Worm (Caenorhabditis elegans) whole organism, L3 larva: ENCODE measurements around the gene cyy-1.
A peak's percentile ranks its signal among the peaks of the same experiment; 100 is the strongest.

Source experiments
- R02D3.7 ChIP-seq: fragments of 150-350 bp; optimal IDR thresholded peaks from 2 replicates; lab custom pipeline; 2014; ENCODE audit warnings: missing biosample characterization, missing genetic modification characterization
- ama-1 ChIP-seq: fragments of 150-350 bp; optimal IDR thresholded peaks from 2 replicates; lab custom pipeline; 2018
- ceh-16 ChIP-seq: sonication (generic microtip); optimal IDR thresholded peaks from 2 replicates; lab custom pipeline; 2017; ENCODE audit warnings: missing biosample characterization, missing genetic modification characterization
- ceh-28 ChIP-seq: fragments of 150-350 bp; optimal IDR thresholded peaks from 2 replicates; lab custom pipeline; 2014; ENCODE audit warnings: missing biosample characterization, missing genetic modification reagents, missing genetic modification characterization
- ceh-82 ChIP-seq: fragments of 150-350 bp; optimal IDR thresholded peaks from 2 replicates; lab custom pipeline; 2014; ENCODE audit warnings: missing biosample characterization, missing genetic modification characterization
- ceh-9 ChIP-seq: sonication (generic microtip); optimal IDR thresholded peaks from 2 replicates; lab custom pipeline; 2018; ENCODE audit warnings: missing biosample characterization, missing genetic modification characterization
- daf-12 ChIP-seq: fragments of 150-350 bp; optimal IDR thresholded peaks from 2 replicates; lab custom pipeline; 2014; ENCODE audit warnings: missing biosample characterization, missing genetic modification reagents, missing genetic modification characterization
- egl-27 ChIP-seq: sonication (generic microtip); optimal IDR thresholded peaks from 4 replicates; lab custom pipeline; 2017; ENCODE audit warnings: missing biosample characterization, missing genetic modification reagents, missing genetic modification characterization
- egl-5 ChIP-seq: fragments of 150-350 bp; optimal IDR thresholded peaks from 2 replicates; lab custom pipeline; 2017; ENCODE audit warnings: missing biosample characterization, missing genetic modification reagents, missing genetic modification characterization, inconsistent platforms
- elt-1 ChIP-seq: fragments of 150-350 bp; optimal IDR thresholded peaks from 2 replicates; lab custom pipeline; 2014; ENCODE audit warnings: missing biosample characterization, missing genetic modification characterization
- elt-2 ChIP-seq: sonication (generic microtip); optimal IDR thresholded peaks from 2 replicates; lab custom pipeline; 2016; ENCODE audit warnings: missing genetic modification reagents, mild to moderate bottlenecking, missing genetic modification characterization, missing compliant biosample characterization
- elt-3 ChIP-seq, 3 experiments: fragments of 150-350 bp in 1 of 3; sonication (generic microtip) in 2 of 3; optimal IDR thresholded peaks; 2 replicates in 2 of 3; 4 replicates in 1 of 3; lab custom pipeline; 2014 to 2017; ENCODE audit warnings: missing biosample characterization in 3 of 3, missing genetic modification characterization in 3 of 3
- eor-1 ChIP-seq, 2 experiments: fragments of 150-350 bp; optimal IDR thresholded peaks; 2 replicates each; lab custom pipeline; 2014 to 2018; ENCODE audit warnings: missing biosample characterization in 2 of 2, missing genetic modification characterization in 2 of 2
- fkh-10 ChIP-seq: sonication (generic microtip); optimal IDR thresholded peaks from 2 replicates; lab custom pipeline; 2017; ENCODE audit warnings: missing biosample characterization, missing genetic modification reagents, missing genetic modification characterization
- fkh-2 ChIP-seq: fragments of 150-350 bp; optimal IDR thresholded peaks from 2 replicates; lab custom pipeline; 2014; ENCODE audit warnings: missing biosample characterization, missing genetic modification reagents, missing genetic modification characterization
- fos-1 ChIP-seq: fragments of 150-350 bp; optimal IDR thresholded peaks from 2 replicates; lab custom pipeline; 2014; ENCODE audit warnings: missing biosample characterization, missing genetic modification characterization
- hmg-11 ChIP-seq: sonication (generic microtip); optimal IDR thresholded peaks from 2 replicates; lab custom pipeline; 2016; ENCODE audit warnings: missing genetic modification characterization, missing compliant biosample characterization
- jun-1 ChIP-seq: fragments of 150-350 bp; optimal IDR thresholded peaks from 2 replicates; lab custom pipeline; 2014; ENCODE audit warnings: missing biosample characterization, missing genetic modification reagents, missing genetic modification characterization
- lin-15B ChIP-seq: fragments of 150-350 bp; optimal IDR thresholded peaks from 2 replicates; lab custom pipeline; 2014; ENCODE audit warnings: missing biosample characterization, missing genetic modification characterization
- lin-39 ChIP-seq: fragments of 150-350 bp; optimal IDR thresholded peaks from 2 replicates; lab custom pipeline; 2018; ENCODE audit warnings: missing biosample characterization, missing genetic modification reagents, missing genetic modification characterization
- lsy-12 ChIP-seq: sonication (generic microtip); optimal IDR thresholded peaks from 2 replicates; lab custom pipeline; 2016; ENCODE audit warnings: mild to moderate bottlenecking, missing genetic modification characterization, missing compliant biosample characterization
- mdl-1 ChIP-seq: fragments of 150-350 bp; optimal IDR thresholded peaks from 2 replicates; lab custom pipeline; 2014; ENCODE audit warnings: missing biosample characterization, missing genetic modification characterization
- mml-1 ChIP-seq: fragments of 150-350 bp; sonication (generic microtip); optimal IDR thresholded peaks from 3 replicates; lab custom pipeline; 2014; ENCODE audit warnings: missing biosample characterization, missing genetic modification characterization
- nfya-1 ChIP-seq: sonication (generic microtip); optimal IDR thresholded peaks from 2 replicates; lab custom pipeline; 2017; ENCODE audit warnings: missing genetic modification characterization, mild to moderate bottlenecking, missing compliant biosample characterization, antibody characterized with exemption, moderate library complexity; ENCODE audit not compliant: insufficient read depth
- nhr-12 ChIP-seq: fragments of 150-350 bp; optimal IDR thresholded peaks from 2 replicates; lab custom pipeline; 2014; ENCODE audit warnings: missing biosample characterization, missing genetic modification characterization
- nhr-23 ChIP-seq: fragments of 150-350 bp; optimal IDR thresholded peaks from 2 replicates; lab custom pipeline; 2014; ENCODE audit warnings: missing biosample characterization, missing genetic modification reagents, missing genetic modification characterization
- nhr-237 ChIP-seq: fragments of 150-350 bp; optimal IDR thresholded peaks from 2 replicates; lab custom pipeline; 2014; ENCODE audit warnings: missing biosample characterization, missing genetic modification characterization
- nhr-25 ChIP-seq: sonication (generic microtip); optimal IDR thresholded peaks from 2 replicates; lab custom pipeline; 2017; ENCODE audit warnings: missing biosample characterization, missing genetic modification characterization
- nhr-28 ChIP-seq: fragments of 150-350 bp; optimal IDR thresholded peaks from 2 replicates; lab custom pipeline; 2014; ENCODE audit warnings: missing biosample characterization, missing genetic modification characterization
- nhr-43 ChIP-seq: sonication (generic microtip); optimal IDR thresholded peaks from 2 replicates; lab custom pipeline; 2016; ENCODE audit warnings: mild to moderate bottlenecking, missing genetic modification characterization, missing compliant biosample characterization; ENCODE audit not compliant: poor library complexity, severe bottlenecking
- nhr-67 ChIP-seq: fragments of 150-350 bp; optimal IDR thresholded peaks from 2 replicates; lab custom pipeline; 2014; ENCODE audit warnings: missing biosample characterization, missing genetic modification characterization
- nhr-76 ChIP-seq: fragments of 150-350 bp; sonication (generic microtip); optimal IDR thresholded peaks from 5 replicates; lab custom pipeline; 2014; ENCODE audit warnings: missing biosample characterization, missing genetic modification characterization
- nhr-77 ChIP-seq: fragments of 150-350 bp; optimal IDR thresholded peaks from 2 replicates; lab custom pipeline; 2014; ENCODE audit warnings: missing biosample characterization, missing genetic modification characterization
- pha-4 ChIP-seq: fragments of 150-350 bp; optimal IDR thresholded peaks from 2 replicates; lab custom pipeline; 2014; ENCODE audit warnings: missing biosample characterization, missing genetic modification reagents, missing genetic modification characterization
- pqm-1 ChIP-seq: fragments of 150-350 bp; optimal IDR thresholded peaks from 2 replicates; lab custom pipeline; 2017; ENCODE audit warnings: missing biosample characterization, missing genetic modification characterization, inconsistent platforms
- sea-2 ChIP-seq: fragments of 150-350 bp; sonication (generic microtip); optimal IDR thresholded peaks from 4 replicates; lab custom pipeline; 2014; ENCODE audit warnings: missing biosample characterization, missing genetic modification reagents, missing genetic modification characterization
- skn-1 ChIP-seq: fragments of 150-350 bp; optimal IDR thresholded peaks from 2 replicates; lab custom pipeline; 2014; ENCODE audit warnings: missing biosample characterization, missing genetic modification characterization
- snpc-4 ChIP-seq: fragments of 150-350 bp; optimal IDR thresholded peaks from 2 replicates; lab custom pipeline; 2014; ENCODE audit warnings: missing biosample characterization, missing genetic modification characterization
- tbx-2 ChIP-seq: sonication (generic microtip); optimal IDR thresholded peaks from 2 replicates; lab custom pipeline; 2016; ENCODE audit warnings: mild to moderate bottlenecking, missing genetic modification characterization, missing compliant biosample characterization
- unc-39 ChIP-seq: sonication (generic microtip); optimal IDR thresholded peaks from 4 replicates; lab custom pipeline; 2017; ENCODE audit warnings: missing biosample characterization, missing genetic modification characterization
- unc-62 ChIP-seq: fragments of 150-350 bp; sonication (generic microtip); optimal IDR thresholded peaks from 4 replicates; lab custom pipeline; 2014; ENCODE audit warnings: missing biosample characterization, missing genetic modification reagents, missing genetic modification characterization
- zag-1 ChIP-seq: fragments of 150-350 bp; optimal IDR thresholded peaks from 2 replicates; lab custom pipeline; 2014; ENCODE audit warnings: missing biosample characterization, missing genetic modification characterization
- ztf-11 ChIP-seq: fragments of 150-350 bp; optimal IDR thresholded peaks from 2 replicates; lab custom pipeline; 2014; ENCODE audit warnings: missing biosample characterization, missing genetic modification characterization
- ztf-4 ChIP-seq: fragments of 150-350 bp; optimal IDR thresholded peaks from 2 replicates; lab custom pipeline; 2014; ENCODE audit warnings: missing biosample characterization, missing genetic modification characterization

cyy-1 gene

DNA sequence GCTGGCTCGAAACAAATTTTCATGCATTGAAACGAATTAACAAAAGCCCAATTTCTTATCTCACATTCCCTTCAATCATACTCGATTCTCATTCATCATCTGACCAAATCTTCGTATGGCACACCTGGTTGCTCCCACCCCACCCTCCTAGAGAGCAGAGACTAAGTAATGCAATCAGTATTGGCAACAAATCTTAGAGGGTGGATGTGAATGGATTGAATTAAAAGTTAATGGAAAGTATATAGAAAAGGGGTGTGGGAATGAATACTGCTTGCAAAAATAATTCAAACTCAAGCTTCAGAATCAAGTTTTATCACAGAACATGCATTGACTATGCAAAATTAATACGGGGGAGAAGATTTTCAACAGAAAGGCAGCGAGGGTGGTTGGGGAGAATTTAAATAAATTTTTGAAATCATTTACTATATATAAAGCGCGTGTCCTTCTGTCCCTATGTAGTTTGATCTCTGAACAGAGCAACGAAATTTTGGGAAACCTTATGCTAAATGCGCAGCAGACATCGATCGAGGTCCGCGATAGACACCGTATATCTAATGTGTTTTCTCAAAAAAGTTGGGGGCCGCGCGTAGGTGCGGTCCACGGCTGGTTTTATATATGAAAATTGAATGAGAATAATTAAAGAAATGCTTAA is 32.2 kb downstream of the cyy-1 start:
- TF ChIP-seq lsy-12, result no peak
- peak; percentile 45 for TF ChIP-seq ama-1 (lab: Kevin White, UChicago)

ce11 chrIII:8439312-8439711 is 33.6 kb downstream of the cyy-1 start, which contains the start of gene pqn-96:
pqn-96 (minus strand) TSS chrIII:8439412.
- no peak for TF ChIP-seq pha-4 (tag; lab: Kevin White, UChicago)
- TF ChIP-seq lin-39 (tag; lab: Kevin White, UChicago), result no peak
- TF ChIP-seq ceh-28, result no peak
- no peak for TF ChIP-seq nhr-67 (tag; lab: Kevin White, UChicago)
- no peak for TF ChIP-seq skn-1
- no peak for TF ChIP-seq ceh-82
- no peak for TF ChIP-seq pqm-1 (tag; lab: Kevin White, UChicago)
- no peak for TF ChIP-seq mml-1 (tag; lab: Kevin White, UChicago)
- no peak for TF ChIP-seq ztf-11 (tag; lab: Kevin White, UChicago)

DNA sequence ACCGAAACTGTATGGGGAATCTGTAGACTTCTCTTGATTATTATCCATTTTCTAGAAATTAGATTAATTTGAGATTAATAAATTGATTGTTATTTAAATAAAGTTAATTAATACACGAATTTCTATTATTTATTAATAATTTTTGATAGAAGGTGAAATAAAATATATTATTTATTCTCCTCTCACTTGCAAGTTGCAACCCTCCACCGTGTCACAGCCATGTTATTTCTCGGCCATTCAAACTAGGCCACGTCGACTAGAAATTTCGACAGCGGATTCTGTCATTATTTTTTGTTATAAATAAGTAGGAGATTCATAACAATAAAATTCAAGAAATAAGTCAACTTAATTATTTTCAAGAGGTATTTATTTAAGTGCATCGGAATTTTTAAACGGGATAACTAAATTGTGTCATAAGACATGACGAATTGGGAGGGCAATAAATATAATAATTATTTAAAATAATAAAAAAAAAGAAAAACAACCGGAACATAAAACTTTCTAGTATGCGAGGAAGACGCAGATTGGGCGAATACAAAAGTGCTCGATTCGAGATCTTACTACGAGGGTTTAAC is 38.0 kb downstream of the cyy-1 start, which contains the start of gene ufbp-1:
ufbp-1 (minus strand) TSS at position 51 of the 575 bp plus-strand sequence.
- TF ChIP-seq tbx-2 (peak; percentile 81), ceh-28 (no peak), unc-39 (tag; lab: Kevin White, UChicago) (no peak), ztf-11 (tag; lab: Kevin White, UChicago) (no peak), ceh-16 (tag; lab: Kevin White, UChicago) (peak; percentile 66), elt-1 (no peak), nhr-237 (tag; lab: Kevin White, UChicago) (no peak), hmg-11 (tag; lab: Kevin White, UChicago) (peak; percentile 20), eor-1 (tag; optimal IDR thresholded peaks at IDR 0.05; lab: Kevin White, UChicago) (peak in 1 of 2 experiments; percentile 71), fos-1 (tag; lab: Kevin White, UChicago) (peak; percentile 9), jun-1 (no peak), sea-2 (GFP tag; lab: Kevin White, UChicago) (no peak), ama-1 (lab: Kevin White, UChicago) (peak; percentile 99), nhr-25 (tag; lab: Kevin White, UChicago) (peak; percentile 73), nhr-12 (tag; lab: Kevin White, UChicago) (no peak), elt-2 (peak; percentile 69), fkh-10 (GFP tag; lab: Kevin White, UChicago) (no peak), nfya-1 (tag; lab: Kevin White, UChicago) (peak; percentile 94), nhr-43 (tag; lab: Kevin White, UChicago) (peak; percentile 52), pqm-1 (tag; lab: Kevin White, UChicago) (no peak), lin-15B (tag; lab: Kevin White, UChicago) (peak; percentile 53), egl-27 (tag; lab: Kevin White, UChicago) (no peak), nhr-28 (tag; lab: Kevin White, UChicago) (no peak), ztf-4 (tag; lab: Kevin White, UChicago) (peak; percentile 95), pha-4 (tag; lab: Kevin White, UChicago) (peak; percentile 93), snpc-4 (tag; lab: Kevin White, UChicago) (peak; percentile 33), egl-5 (no peak), R02D3.7 (tag; lab: Kevin White, UChicago) (no peak), zag-1 (tag; lab: Kevin White, UChicago) (no peak), mdl-1 (tag; lab: Kevin White, UChicago) (no peak), skn-1 (no peak), nhr-77 (no peak), nhr-23 (peak; percentile 31), elt-3 (tag; optimal IDR thresholded peaks at IDR 0.05; lab: Kevin White, UChicago) (no peak), mml-1 (tag; lab: Kevin White, UChicago) (no peak), fkh-2 (tag; lab: Kevin White, UChicago) (no peak), lsy-12 (peak; percentile 67), unc-62 (no peak), nhr-67 (tag; lab: Kevin White, UChicago) (no peak), nhr-76 (tag; lab: Kevin White, UChicago) (no peak), ceh-82 (no peak), ceh-9 (no peak), lin-39 (tag; lab: Kevin White, UChicago) (peak; percentile 11), daf-12 (tag; lab: Kevin White, UChicago) (no peak)
